Worm (Caenorhabditis elegans) whole organism, L2 larva: Measurements from ENCODE around the gene nhr-110.

Experiments used
- blmp-1 ChIP-seq: sonication (generic microtip); optimal IDR thresholded peaks from 2 replicates; lab custom pipeline; 2017; ENCODE audit warnings: missing genetic modification characterization, mild to moderate bottlenecking, missing compliant biosample characterization, antibody characterized with exemption, moderate library complexity; ENCODE audit not compliant: insufficient read depth
- nhr-23 ChIP-seq: fragments of 150-350 bp; optimal IDR thresholded peaks from 2 replicates; lab custom pipeline; 2014; ENCODE audit warnings: missing biosample characterization, missing genetic modification reagents, missing genetic modification characterization
- zag-1 ChIP-seq: fragments of 150-350 bp; optimal IDR thresholded peaks from 2 replicates; lab custom pipeline; 2014; ENCODE audit warnings: missing biosample characterization, missing genetic modification characterization
- ztf-11 ChIP-seq: sonication (generic microtip); optimal IDR thresholded peaks from 2 replicates; lab custom pipeline; 2017; ENCODE audit warnings: missing biosample characterization, missing genetic modification characterization

ce11 chrV:1662270-1662669 lies 38.0 kb upstream of the nhr-110 start, which contains the start of gene irld-40:
- TF ChIP-seq nhr-23 (tag; lab: Kevin White, UChicago): no peak
- TF ChIP-seq zag-1: no peak
- TF ChIP-seq ztf-11 (tag; lab: Kevin White, UChicago): no peak
- TF ChIP-seq blmp-1: no peak
